Worm (Caenorhabditis elegans) whole organism, early embryonic: ENCODE data around the gene eef-1A.2.

Source experiments
- aly-1 ChIP-seq: sonication (generic microtip); optimal IDR thresholded peaks from 2 replicates; lab custom pipeline; 2016; ENCODE audit warnings: missing genetic modification characterization, missing compliant biosample characterization
- ama-1 ChIP-seq: fragments of 150-350 bp; optimal IDR thresholded peaks from 2 replicates; lab custom pipeline; 2014
- ceh-13 ChIP-seq: fragments of 200-800 bp; sonication (Bioruptor generic); optimal IDR thresholded peaks from 2 replicates; lab custom pipeline; 2018; ENCODE audit warnings: mild to moderate bottlenecking, missing genetic modification characterization, missing compliant biosample characterization
- ets-7 ChIP-seq: sonication (generic microtip); optimal IDR thresholded peaks from 2 replicates; lab custom pipeline; 2016; ENCODE audit warnings: missing genotype, missing genetic modification characterization, missing compliant biosample characterization
- flt-1 ChIP-seq: fragments of 200-800 bp; sonication (Bioruptor generic); IDR thresholded peaks from 2 replicates; pipeline ENCODE4 v1.3.6; 2022; ENCODE audit warnings: missing genetic modification characterization, missing compliant biosample characterization
- hmg-4 ChIP-seq: fragments of 200-800 bp; sonication (Bioruptor generic); optimal IDR thresholded peaks from 2 replicates; lab custom pipeline; 2018; ENCODE audit warnings: mild to moderate bottlenecking, missing genetic modification characterization, missing compliant biosample characterization
- pes-1 ChIP-seq: fragments of 200-800 bp; sonication (Bioruptor generic); IDR thresholded peaks from 2 replicates; pipeline ENCODE4 v1.3.6; 2022; ENCODE audit warnings: missing genetic modification reagents, missing genetic modification characterization, missing compliant biosample characterization
- tbx-37 ChIP-seq: fragments of 200-800 bp; sonication (Bioruptor generic); conservative IDR thresholded peaks from 2 replicates; pipeline ENCODE4 v1.3.6; 2022; ENCODE audit warnings: missing genetic modification reagents, missing genetic modification characterization, missing compliant biosample characterization
- tra-4 ChIP-seq: sonication (generic microtip); optimal IDR thresholded peaks from 2 replicates; lab custom pipeline; 2017; ENCODE audit warnings: missing genetic modification characterization, missing compliant biosample characterization

ce11 chrX:7847413-7847812, 24.0 kb downstream of the eef-1A.2 start, which contains the start of gene C54D2.6:
- TF ChIP-seq ama-1 (lab: Kevin White, UChicago) = no peak
- no peak for TF ChIP-seq hmg-4 (GFP tag; lab: Kevin White, UChicago)
- no peak for TF ChIP-seq tra-4 (tag; lab: Kevin White, UChicago)
- no peak for TF ChIP-seq tbx-37 (GFP tag; lab: Robert Waterston, UW)
- TF ChIP-seq flt-1 (GFP tag; lab: Robert Waterston, UW) = no peak
- no peak for TF ChIP-seq ceh-13 (GFP tag; lab: Kevin White, UChicago)
- TF ChIP-seq pes-1 = no peak
- TF ChIP-seq aly-1 (tag; lab: Kevin White, UChicago) = no peak
- no peak for TF ChIP-seq ets-7 (tag; lab: Kevin White, UChicago)
